Worm (Caenorhabditis elegans) whole organism, young adult: ENCODE results near the gene EGAP9.4.

Source experiments
- C06A6.2 ChIP-seq: fragments of 200-800 bp; sonication (Bioruptor generic); conservative IDR thresholded peaks from 2 replicates; pipeline ENCODE4 v1.3.6; 2022; ENCODE audit warnings: missing genetic modification characterization, missing compliant biosample characterization
- C17E4.6 ChIP-seq: fragments of 200-800 bp; sonication (Bioruptor generic); IDR thresholded peaks from 2 replicates; pipeline ENCODE4 v1.3.6; 2022; ENCODE audit warnings: missing genetic modification reagents, missing genetic modification characterization, missing compliant biosample characterization
- F10E7.11 ChIP-seq: sonication (generic microtip); optimal IDR thresholded peaks from 2 replicates; lab custom pipeline; 2017; ENCODE audit warnings: mild to moderate bottlenecking, missing genetic modification characterization, moderate library complexity, missing compliant biosample characterization
- F23B12.7 ChIP-seq: sonication (generic microtip); optimal IDR thresholded peaks from 2 replicates; lab custom pipeline; 2017; ENCODE audit warnings: missing genetic modification characterization, mild to moderate bottlenecking, missing compliant biosample characterization, antibody characterized with exemption, moderate library complexity; ENCODE audit not compliant: insufficient read depth
- F33H1.4 ChIP-seq: fragments of 200-800 bp; sonication (Bioruptor generic); IDR thresholded peaks from 2 replicates; pipeline ENCODE4 v1.3.6; 2022; ENCODE audit warnings: missing genetic modification reagents, missing genetic modification characterization, missing compliant biosample characterization
- F49E8.2 ChIP-seq: sonication (generic microtip); optimal IDR thresholded peaks from 3 replicates; lab custom pipeline; 2017; ENCODE audit warnings: missing genetic modification characterization, mild to moderate bottlenecking, missing compliant biosample characterization, antibody characterized with exemption, moderate library complexity; ENCODE audit not compliant: insufficient read depth
- F52B5.7 ChIP-seq: sonication (generic microtip); optimal IDR thresholded peaks from 2 replicates; lab custom pipeline; 2016; ENCODE audit warnings: mild to moderate bottlenecking, missing genetic modification characterization, missing compliant biosample characterization
- F57C9.4 ChIP-seq: sonication (generic microtip); optimal IDR thresholded peaks from 2 replicates; lab custom pipeline; 2017; ENCODE audit warnings: mild to moderate bottlenecking, missing genetic modification characterization, missing compliant biosample characterization
- K11D2.4 ChIP-seq: fragments of 200-800 bp; sonication (Bioruptor generic); IDR thresholded peaks from 2 replicates; pipeline ENCODE4 v1.3.6; 2022; ENCODE audit warnings: missing genetic modification reagents, missing genetic modification characterization, missing compliant biosample characterization
- K12H6.12 ChIP-seq: fragments of 200-800 bp; sonication (Bioruptor generic); optimal IDR thresholded peaks from 2 replicates; lab custom pipeline; 2018; ENCODE audit warnings: mild to moderate bottlenecking, missing genetic modification characterization, missing compliant biosample characterization
- T26A5.8 ChIP-seq: sonication (generic microtip); optimal IDR thresholded peaks from 2 replicates; lab custom pipeline; 2016; ENCODE audit warnings: missing genetic modification characterization, missing compliant biosample characterization
- Y67H2A.10 ChIP-seq: fragments of 200-800 bp; sonication (Bioruptor generic); conservative IDR thresholded peaks from 2 replicates; pipeline ENCODE4 v1.3.6; 2022; ENCODE audit warnings: missing genetic modification reagents, missing genetic modification characterization, missing compliant biosample characterization
- ZK185.1 ChIP-seq: sonication (generic microtip); optimal IDR thresholded peaks from 2 replicates; lab custom pipeline; 2016; ENCODE audit warnings: mild to moderate bottlenecking, missing genetic modification characterization, missing compliant biosample characterization; ENCODE audit not compliant: poor library complexity, severe bottlenecking
- ama-1 ChIP-seq, 3 experiments: fragments of 150-350 bp in 1 of 3; sonication (generic microtip) in 2 of 3; optimal IDR thresholded peaks; 2 replicates each; lab custom pipeline; 2014 to 2018; ENCODE audit warnings: missing biosample characterization in 2 of 3, missing genetic modification characterization in 2 of 3, missing genetic modification reagents in 2 of 3
- aptf-3 ChIP-seq: fragments of 200-800 bp; sonication (Bioruptor generic); IDR thresholded peaks from 2 replicates; pipeline ENCODE4 v1.3.6; 2022; ENCODE audit warnings: missing genetic modification characterization, missing compliant biosample characterization
- athp-1 ChIP-seq: sonication (generic microtip); optimal IDR thresholded peaks from 2 replicates; lab custom pipeline; 2017; ENCODE audit warnings: mild to moderate bottlenecking, missing genetic modification characterization, missing compliant biosample characterization
- attf-5 ChIP-seq: fragments of 200-800 bp; sonication (Bioruptor generic); optimal IDR thresholded peaks from 2 replicates; lab custom pipeline; 2018; ENCODE audit warnings: mild to moderate bottlenecking, missing genetic modification characterization, missing compliant biosample characterization
- attf-6 ChIP-seq: fragments of 200-800 bp; sonication (Bioruptor generic); IDR thresholded peaks from 2 replicates; pipeline ENCODE4 v1.3.6; 2022; ENCODE audit warnings: missing genetic modification reagents, missing genetic modification characterization, missing compliant biosample characterization
- bed-1 ChIP-seq: fragments of 200-800 bp; sonication (Bioruptor generic); IDR thresholded peaks from 2 replicates; pipeline ENCODE4 v1.3.6; 2022; ENCODE audit warnings: missing genetic modification reagents, missing genetic modification characterization, missing compliant biosample characterization
- bed-2 ChIP-seq: fragments of 200-800 bp; sonication (Bioruptor generic); IDR thresholded peaks from 2 replicates; pipeline ENCODE4 v1.3.6; 2022; ENCODE audit warnings: missing genetic modification reagents, missing genetic modification characterization, missing compliant biosample characterization
- ccch-3 ChIP-seq: fragments of 200-800 bp; sonication (Bioruptor generic); optimal IDR thresholded peaks from 2 replicates; lab custom pipeline; 2018; ENCODE audit warnings: mild to moderate bottlenecking, missing genetic modification characterization, missing compliant biosample characterization
- ceh-58 ChIP-seq: fragments of 200-800 bp; sonication (Bioruptor generic); IDR thresholded peaks from 2 replicates; pipeline ENCODE4 v1.3.6; 2022; ENCODE audit warnings: missing genetic modification characterization, missing compliant biosample characterization
- ceh-91 ChIP-seq: fragments of 200-800 bp; sonication (Bioruptor generic); IDR thresholded peaks from 2 replicates; pipeline ENCODE4 v1.3.6; 2022; ENCODE audit warnings: missing genetic modification reagents, missing genetic modification characterization, missing compliant biosample characterization
- egrh-3 ChIP-seq: fragments of 200-800 bp; sonication (Bioruptor generic); IDR thresholded peaks from 2 replicates; pipeline ENCODE4 v1.3.6; 2022; ENCODE audit warnings: missing genetic modification reagents, missing genetic modification characterization, missing compliant biosample characterization
- fkh-3 ChIP-seq: sonication (generic microtip); optimal IDR thresholded peaks from 2 replicates; lab custom pipeline; 2016; ENCODE audit warnings: mild to moderate bottlenecking, missing genetic modification characterization, missing compliant biosample characterization
- hlh-12 ChIP-seq: sonication (generic microtip); optimal IDR thresholded peaks from 2 replicates; lab custom pipeline; 2016; ENCODE audit warnings: missing genetic modification characterization, missing compliant biosample characterization
- hmg-20 ChIP-seq: fragments of 200-800 bp; sonication (Bioruptor generic); IDR thresholded peaks from 2 replicates; pipeline ENCODE4 v1.3.6; 2022; ENCODE audit warnings: missing genetic modification reagents, missing genetic modification characterization, missing compliant biosample characterization
- hrde-1 ChIP-seq: sonication (generic microtip); optimal IDR thresholded peaks from 2 replicates; lab custom pipeline; 2016; ENCODE audit warnings: missing genetic modification characterization, mild to moderate bottlenecking, missing compliant biosample characterization, moderate library complexity, missing genotype, missing genetic modification reagents, borderline replicate concordance
- let-607 ChIP-seq, 2 experiments: fragments of 200-800 bp in 1 of 2; sonication (Bioruptor generic) in 1 of 2; sonication (generic microtip) in 1 of 2; optimal IDR thresholded peaks; 2 replicates each; lab custom pipeline; 2016 to 2018; ENCODE audit warnings: mild to moderate bottlenecking in 2 of 2, missing compliant biosample characterization in 2 of 2, missing genetic modification characterization in 2 of 2, moderate library complexity in 2 of 2, missing genotype in 1 of 2
- lin-26 ChIP-seq: fragments of 200-800 bp; sonication (Bioruptor generic); IDR thresholded peaks from 2 replicates; pipeline ENCODE4 v1.3.6; 2022; ENCODE audit warnings: missing genetic modification reagents, missing genetic modification characterization, missing compliant biosample characterization
- lin-35 ChIP-seq, 3 experiments: fragments of 150-350 bp in 2 of 3; sonication (generic microtip) in 1 of 3; optimal IDR thresholded peaks; 2 replicates each; lab custom pipeline; 2014 to 2018; ENCODE audit warnings: missing biosample characterization in 3 of 3, missing genetic modification characterization in 3 of 3, missing genetic modification reagents in 3 of 3
- mcd-1 ChIP-seq: fragments of 200-800 bp; sonication (Bioruptor generic); IDR thresholded peaks from 2 replicates; pipeline ENCODE4 v1.3.6; 2022; ENCODE audit warnings: missing genetic modification reagents, missing genetic modification characterization, missing compliant biosample characterization
- mel-28 ChIP-seq: sonication (generic microtip); optimal IDR thresholded peaks from 2 replicates; lab custom pipeline; 2016; ENCODE audit warnings: borderline replicate concordance, mild to moderate bottlenecking, missing genetic modification characterization, missing compliant biosample characterization
- mxl-1 ChIP-seq: sonication (generic microtip); optimal IDR thresholded peaks from 2 replicates; lab custom pipeline; 2016; ENCODE audit warnings: missing genetic modification characterization, missing compliant biosample characterization
- nfya-2 ChIP-seq: fragments of 200-800 bp; sonication (Bioruptor generic); IDR thresholded peaks from 2 replicates; pipeline ENCODE4 v1.3.6; 2022; ENCODE audit warnings: missing genetic modification reagents, missing genetic modification characterization, missing compliant biosample characterization
- nhr-27 ChIP-seq: fragments of 200-800 bp; sonication (Bioruptor generic); optimal IDR thresholded peaks from 2 replicates; lab custom pipeline; 2018; ENCODE audit warnings: mild to moderate bottlenecking, missing genetic modification characterization, moderate library complexity, missing compliant biosample characterization
- pbrm-1 ChIP-seq: fragments of 200-800 bp; sonication (Bioruptor generic); IDR thresholded peaks from 2 replicates; pipeline ENCODE4 v1.3.6; 2022; ENCODE audit warnings: missing genetic modification reagents, missing genetic modification characterization, missing compliant biosample characterization
- repo-1 ChIP-seq: sonication (generic microtip); optimal IDR thresholded peaks from 2 replicates; lab custom pipeline; 2017; ENCODE audit warnings: mild to moderate bottlenecking, missing genetic modification characterization, missing compliant biosample characterization
- rpc-1 ChIP-seq, 2 experiments: fragments of 150-350 bp in 1 of 2; sonication (generic microtip) in 1 of 2; optimal IDR thresholded peaks; 2 replicates each; lab custom pipeline; 2014 to 2018; ENCODE audit warnings: missing biosample characterization in 1 of 2, missing genetic modification characterization in 1 of 2, missing genetic modification reagents in 1 of 2, missing genotype in 1 of 2
- snpc-1.1 ChIP-seq: sonication (generic microtip); optimal IDR thresholded peaks from 2 replicates; lab custom pipeline; 2017; ENCODE audit warnings: missing genetic modification characterization, mild to moderate bottlenecking, missing compliant biosample characterization, antibody characterized with exemption, moderate library complexity, missing genotype, missing genetic modification reagents; ENCODE audit not compliant: insufficient read depth
- snpc-1.3 ChIP-seq: sonication (generic microtip); optimal IDR thresholded peaks from 2 replicates; lab custom pipeline; 2017; ENCODE audit warnings: missing genetic modification characterization, mild to moderate bottlenecking, missing compliant biosample characterization, antibody characterized with exemption, moderate library complexity, missing genotype, missing genetic modification reagents; ENCODE audit not compliant: insufficient read depth
- sptf-2 ChIP-seq: fragments of 200-800 bp; sonication (Bioruptor generic); optimal IDR thresholded peaks from 2 replicates; lab custom pipeline; 2018; ENCODE audit warnings: mild to moderate bottlenecking, missing genetic modification characterization, missing compliant biosample characterization
- tlf-1 ChIP-seq: fragments of 200-800 bp; sonication (Bioruptor generic); optimal IDR thresholded peaks from 2 replicates; lab custom pipeline; 2018; ENCODE audit warnings: mild to moderate bottlenecking, missing genetic modification characterization, missing compliant biosample characterization
- ztf-22 ChIP-seq: fragments of 200-800 bp; sonication (Bioruptor generic); optimal IDR thresholded peaks from 2 replicates; lab custom pipeline; 2018; ENCODE audit warnings: mild to moderate bottlenecking, missing genetic modification characterization, moderate library complexity, missing compliant biosample characterization
- ztf-25 ChIP-seq: fragments of 200-800 bp; sonication (Bioruptor generic); IDR thresholded peaks from 2 replicates; pipeline ENCODE4 v1.3.6; 2022; ENCODE audit warnings: missing genetic modification reagents, missing genetic modification characterization, missing compliant biosample characterization
- ztf-28 ChIP-seq: fragments of 200-800 bp; sonication (Bioruptor generic); IDR thresholded peaks from 2 replicates; pipeline ENCODE4 v1.3.6; 2022; ENCODE audit warnings: missing genetic modification reagents, missing genetic modification characterization, missing compliant biosample characterization

Gene EGAP9.4

DNA sequence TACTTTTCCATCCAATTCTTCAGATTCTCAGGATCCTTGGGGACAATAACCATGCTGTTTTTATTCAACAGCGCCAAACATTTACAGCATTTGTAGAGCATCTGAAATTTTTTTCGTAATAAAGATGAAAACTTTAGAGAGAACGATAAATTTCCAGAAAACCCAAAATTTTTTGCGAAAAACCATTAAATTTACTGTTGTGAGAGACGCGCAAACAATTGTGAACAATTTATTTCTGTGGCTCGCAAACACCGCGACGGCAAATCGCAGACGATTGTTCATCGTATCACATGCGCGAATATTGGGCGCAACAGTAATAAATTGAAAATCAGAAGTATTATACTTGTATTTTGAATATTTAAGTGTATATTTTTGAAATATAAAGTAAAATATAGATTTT, 34.4 kb downstream of the EGAP9.4 start, which contains the start of gene gon-14:
TSS of gene gon-14 (minus strand) at position 101 of the 400 bp plus-strand sequence.
- TF ChIP-seq bed-2 (GFP tag; lab: Robert Waterston, UW) = no peak
- TF ChIP-seq let-607 (tag; optimal IDR thresholded peaks at IDR 0.05; lab: Kevin White, UChicago) = no peak
- TF ChIP-seq snpc-1.1 (tag; lab: Kevin White, UChicago) = no peak
- no peak for TF ChIP-seq T26A5.8 (tag; lab: Kevin White, UChicago)
- TF ChIP-seq Y67H2A.10 (GFP tag; lab: Robert Waterston, UW) = no peak
- no peak for TF ChIP-seq K11D2.4
- TF ChIP-seq sptf-2 = no peak
- TF ChIP-seq F23B12.7 (tag; lab: Kevin White, UChicago) = no peak
- TF ChIP-seq hrde-1 = no peak
- no peak for TF ChIP-seq ZK185.1
- TF ChIP-seq, all 124 proteins: peak for 0

- TF ChIP-seq snpc-1.3 (tag; lab: Kevin White, UChicago) (no peak), ama-1 (optimal IDR thresholded peaks at IDR 0.05; lab: Kevin White, UChicago) (no peak), ama-1 (GFP tag; optimal IDR thresholded peaks at IDR 0.05; lab: Kevin White, UChicago) (no peak), attf-5 (no peak), mxl-1 (tag; lab: Kevin White, UChicago) (no peak), repo-1 (tag; lab: Kevin White, UChicago) (no peak), K12H6.12 (tag; lab: Kevin White, UChicago) (no peak), ztf-28 (GFP tag; lab: Robert Waterston, UW) (no peak), ceh-91 (GFP tag; lab: Robert Waterston, UW) (peak; percentile 69), F10E7.11 (tag; lab: Kevin White, UChicago) (no peak), F57C9.4 (no peak), ztf-22 (GFP tag; lab: Kevin White, UChicago) (no peak), pbrm-1 (GFP tag; lab: Robert Waterston, UW) (no peak), aptf-3 (GFP tag; lab: Robert Waterston, UW) (no peak), C06A6.2 (GFP tag; lab: Robert Waterston, UW) (no peak), ztf-25 (GFP tag; lab: Robert Waterston, UW) (no peak), lin-26 (GFP tag; lab: Robert Waterston, UW) (no peak), lin-35 (GFP tag; optimal IDR thresholded peaks at IDR 0.05; lab: Kevin White, UChicago) (peak in 1 of 3 experiments; percentile 19), egrh-3 (GFP tag; lab: Robert Waterston, UW) (no peak), attf-6 (GFP tag; lab: Robert Waterston, UW) (no peak), hmg-20 (GFP tag; lab: Robert Waterston, UW) (no peak), athp-1 (tag; lab: Kevin White, UChicago) (no peak), C17E4.6 (GFP tag; lab: Robert Waterston, UW) (no peak), fkh-3 (no peak), ccch-3 (GFP tag; lab: Kevin White, UChicago) (no peak), bed-1 (GFP tag; lab: Robert Waterston, UW) (no peak), mcd-1 (GFP tag; lab: Robert Waterston, UW) (no peak), tlf-1 (GFP tag; lab: Kevin White, UChicago) (no peak), F33H1.4 (GFP tag; lab: Robert Waterston, UW) (peak; percentile 56), T26A5.8 (tag; lab: Kevin White, UChicago) (no peak), ZK185.1 (no peak), ceh-58 (no peak), nhr-27 (tag; lab: Kevin White, UChicago) (no peak), nfya-2 (GFP tag; lab: Robert Waterston, UW) (no peak), rpc-1 (optimal IDR thresholded peaks at IDR 0.05; lab: Kevin White, UChicago) (no peak), rpc-1 (tag; optimal IDR thresholded peaks at IDR 0.05; lab: Kevin White, UChicago) (no peak), F52B5.7 (tag; lab: Kevin White, UChicago) (no peak), hlh-12 (tag; lab: Kevin White, UChicago) (no peak), F49E8.2 (tag; lab: Kevin White, UChicago) (peak; percentile 0), mel-28 (tag; lab: Kevin White, UChicago) (no peak)
These were observed 34.8 kb downstream of the EGAP9.4 start for ce11 chrV:6611504-6611903.
